Worm (Caenorhabditis elegans) whole organism, L1 larva: ENCODE measurements around the gene F53A2.3.

Experiments used
- C04F5.9 ChIP-seq: sonication (generic microtip); optimal IDR thresholded peaks from 2 replicates; lab custom pipeline; 2016; ENCODE audit warnings: missing genetic modification characterization, missing compliant biosample characterization
- C34B4.2 ChIP-seq: sonication (generic microtip); optimal IDR thresholded peaks from 2 replicates; lab custom pipeline; 2017; ENCODE audit warnings: mild to moderate bottlenecking, missing genetic modification characterization, missing compliant biosample characterization
- F16B12.6 ChIP-seq: fragments of 150-350 bp; optimal IDR thresholded peaks from 2 replicates; lab custom pipeline; 2014; ENCODE audit warnings: missing biosample characterization, missing genetic modification characterization
- alr-1 ChIP-seq: fragments of 200-800 bp; sonication (Bioruptor generic); optimal IDR thresholded peaks from 2 replicates; lab custom pipeline; 2018; ENCODE audit warnings: borderline replicate concordance, mild to moderate bottlenecking, missing genetic modification characterization, missing compliant biosample characterization
- aly-2 ChIP-seq: fragments of 150-350 bp; optimal IDR thresholded peaks from 2 replicates; lab custom pipeline; 2014; ENCODE audit warnings: missing biosample characterization, missing genetic modification characterization
- ama-1 ChIP-seq: fragments of 150-350 bp; optimal IDR thresholded peaks from 2 replicates; lab custom pipeline; 2014
- blmp-1 ChIP-seq: fragments of 150-350 bp; optimal IDR thresholded peaks from 2 replicates; lab custom pipeline; 2014; ENCODE audit warnings: missing biosample characterization, missing genetic modification characterization
- ceh-88 ChIP-seq: fragments of 200-800 bp; sonication (Bioruptor generic); IDR thresholded peaks from 2 replicates; pipeline ENCODE4 v1.3.6; 2022; ENCODE audit warnings: missing genetic modification characterization, missing compliant biosample characterization
- ces-1 ChIP-seq: fragments of 150-350 bp; optimal IDR thresholded peaks from 2 replicates; lab custom pipeline; 2014; ENCODE audit warnings: missing biosample characterization, missing genetic modification reagents, missing genetic modification characterization
- dpl-1 ChIP-seq, 3 experiments: fragments of 150-350 bp in 2 of 3; sonication (generic microtip) in 1 of 3; optimal IDR thresholded peaks; 2 replicates each; lab custom pipeline; 2014 to 2017; ENCODE audit warnings: missing biosample characterization in 3 of 3, missing genetic modification characterization in 3 of 3, missing genetic modification reagents in 3 of 3
- dsc-1 ChIP-seq: sonication (generic microtip); optimal IDR thresholded peaks from 2 replicates; lab custom pipeline; 2016; ENCODE audit warnings: mild to moderate bottlenecking, missing genetic modification characterization, missing compliant biosample characterization
- efl-1 ChIP-seq, 4 experiments: fragments of 150-350 bp; optimal IDR thresholded peaks in 3 of 4; peaks in 1 of 4; 1 replicate in 1 of 4; 2 replicates in 3 of 4; lab custom pipeline; 2014; ENCODE audit warnings: missing biosample characterization in 2 of 4, missing genetic modification characterization in 2 of 4, missing genetic modification reagents in 2 of 4
- egl-27 ChIP-seq, 2 experiments: fragments of 150-350 bp in 1 of 2; sonication (generic microtip); optimal IDR thresholded peaks; 3 replicates each; lab custom pipeline; 2017 to 2018; ENCODE audit warnings: missing biosample characterization in 2 of 2, missing genetic modification characterization in 2 of 2, missing genetic modification reagents in 2 of 2
- ets-5 ChIP-seq: fragments of 200-800 bp; sonication (Bioruptor generic); IDR thresholded peaks from 2 replicates; pipeline ENCODE4 v1.3.6; 2022; ENCODE audit warnings: missing genetic modification characterization, missing compliant biosample characterization
- fkh-4 ChIP-seq: sonication (generic microtip); optimal IDR thresholded peaks from 2 replicates; lab custom pipeline; 2016; ENCODE audit warnings: missing compliant biosample characterization, missing genetic modification characterization, borderline replicate concordance
- fkh-8 ChIP-seq: sonication (generic microtip); optimal IDR thresholded peaks from 2 replicates; lab custom pipeline; 2016; ENCODE audit warnings: mild to moderate bottlenecking, missing genetic modification characterization, missing compliant biosample characterization
- fos-1 ChIP-seq: fragments of 150-350 bp; optimal IDR thresholded peaks from 2 replicates; lab custom pipeline; 2014; ENCODE audit warnings: missing biosample characterization, missing genetic modification characterization
- hlh-17 ChIP-seq: fragments of 200-800 bp; sonication (Bioruptor generic); optimal IDR thresholded peaks from 2 replicates; lab custom pipeline; 2018; ENCODE audit warnings: missing genetic modification characterization, mild to moderate bottlenecking, missing compliant biosample characterization, moderate library complexity, borderline replicate concordance
- hlh-4 ChIP-seq: sonication (generic microtip); optimal IDR thresholded peaks from 2 replicates; lab custom pipeline; 2016; ENCODE audit warnings: mild to moderate bottlenecking, missing genetic modification characterization, missing compliant biosample characterization
- hpl-2 ChIP-seq: fragments of 150-350 bp; optimal IDR thresholded peaks from 2 replicates; lab custom pipeline; 2014; ENCODE audit warnings: missing biosample characterization, missing genetic modification reagents, missing genetic modification characterization
- irx-1 ChIP-seq: sonication (generic microtip); optimal IDR thresholded peaks from 2 replicates; lab custom pipeline; 2016; ENCODE audit warnings: missing genetic modification characterization, missing compliant biosample characterization
- isw-1 ChIP-seq: fragments of 200-800 bp; sonication (Bioruptor generic); IDR thresholded peaks from 2 replicates; pipeline ENCODE4 v1.3.6; 2022; ENCODE audit warnings: missing genetic modification characterization, missing compliant biosample characterization
- lin-14 ChIP-seq: fragments of 200-800 bp; sonication (Bioruptor generic); optimal IDR thresholded peaks from 2 replicates; lab custom pipeline; 2018; ENCODE audit warnings: mild to moderate bottlenecking, missing genetic modification characterization, moderate library complexity, missing compliant biosample characterization
- lin-35 ChIP-seq, 2 experiments: fragments of 150-350 bp; optimal IDR thresholded peaks; 2 replicates each; lab custom pipeline; 2014; ENCODE audit warnings: missing biosample characterization in 2 of 2, missing genetic modification characterization in 2 of 2, missing genetic modification reagents in 2 of 2
- lin-39 ChIP-seq: fragments of 150-350 bp; optimal IDR thresholded peaks from 2 replicates; lab custom pipeline; 2014; ENCODE audit warnings: missing biosample characterization, missing genetic modification reagents, missing genetic modification characterization
- lir-3 ChIP-seq: sonication (generic microtip); optimal IDR thresholded peaks from 2 replicates; lab custom pipeline; 2016; ENCODE audit warnings: mild to moderate bottlenecking, missing genetic modification characterization, moderate library complexity, missing compliant biosample characterization; ENCODE audit not compliant: poor library complexity
- lsy-2 ChIP-seq, 2 experiments: fragments of 150-350 bp; optimal IDR thresholded peaks; 2 replicates each; lab custom pipeline; 2014; ENCODE audit warnings: missing biosample characterization in 2 of 2, missing genetic modification characterization in 2 of 2
- mdl-1 ChIP-seq, 2 experiments: fragments of 150-350 bp; optimal IDR thresholded peaks; 2 replicates each; lab custom pipeline; 2014 to 2017; ENCODE audit warnings: missing biosample characterization in 2 of 2, missing genetic modification characterization in 2 of 2, inconsistent platforms in 1 of 2
- mep-1 ChIP-seq: fragments of 150-350 bp; optimal IDR thresholded peaks from 2 replicates; lab custom pipeline; 2014; ENCODE audit warnings: missing biosample characterization, missing genetic modification characterization
- nhr-11 ChIP-seq: fragments of 150-350 bp; optimal IDR thresholded peaks from 2 replicates; lab custom pipeline; 2014; ENCODE audit warnings: missing biosample characterization, missing genetic modification characterization
- nhr-12 ChIP-seq: sonication (generic microtip); optimal IDR thresholded peaks from 2 replicates; lab custom pipeline; 2017; ENCODE audit warnings: missing biosample characterization, missing genetic modification characterization
- nhr-19 ChIP-seq: fragments of 200-800 bp; sonication (Bioruptor generic); conservative IDR thresholded peaks from 2 replicates; pipeline ENCODE4 v1.3.6; 2022; ENCODE audit warnings: missing genetic modification characterization, missing compliant biosample characterization
- nhr-47 ChIP-seq: sonication (generic microtip); optimal IDR thresholded peaks from 2 replicates; lab custom pipeline; 2016; ENCODE audit warnings: mild to moderate bottlenecking, missing genetic modification characterization, moderate library complexity, missing compliant biosample characterization
- nhr-71 ChIP-seq: sonication (generic microtip); optimal IDR thresholded peaks from 2 replicates; lab custom pipeline; 2016; ENCODE audit warnings: mild to moderate bottlenecking, missing genetic modification characterization, moderate library complexity, missing compliant biosample characterization
- nhr-76 ChIP-seq: sonication (generic microtip); optimal IDR thresholded peaks from 2 replicates; lab custom pipeline; 2017; ENCODE audit warnings: missing biosample characterization, missing genetic modification characterization
- nhr-77 ChIP-seq: fragments of 150-350 bp; optimal IDR thresholded peaks from 2 replicates; lab custom pipeline; 2014; ENCODE audit warnings: missing biosample characterization, missing genetic modification characterization
- nhr-84 ChIP-seq: sonication (generic microtip); optimal IDR thresholded peaks from 2 replicates; lab custom pipeline; 2017; ENCODE audit warnings: missing biosample characterization, missing genetic modification characterization
- nhr-85 ChIP-seq: sonication (generic microtip); peaks from one replicate; lab custom pipeline; 2016; ENCODE audit warnings: missing genetic modification characterization, inconsistent platforms, missing compliant biosample characterization
- nhr-90 ChIP-seq: sonication (generic microtip); optimal IDR thresholded peaks from 2 replicates; lab custom pipeline; 2016; ENCODE audit warnings: mild to moderate bottlenecking, missing genetic modification characterization, missing compliant biosample characterization; ENCODE audit not compliant: poor library complexity
- pag-3 ChIP-seq: sonication (generic microtip); optimal IDR thresholded peaks from 2 replicates; lab custom pipeline; 2017; ENCODE audit warnings: missing genetic modification characterization, mild to moderate bottlenecking, missing compliant biosample characterization, antibody characterized with exemption, borderline replicate concordance; ENCODE audit not compliant: insufficient read depth
- pax-3 ChIP-seq: fragments of 200-800 bp; sonication (Bioruptor generic); optimal IDR thresholded peaks from 2 replicates; lab custom pipeline; 2018; ENCODE audit warnings: mild to moderate bottlenecking, missing genetic modification characterization, moderate library complexity, missing compliant biosample characterization
- skn-1 ChIP-seq: fragments of 150-350 bp; optimal IDR thresholded peaks from 2 replicates; lab custom pipeline; 2014; ENCODE audit warnings: missing biosample characterization, missing genetic modification characterization
- snu-23 ChIP-seq: sonication (generic microtip); optimal IDR thresholded peaks from 2 replicates; lab custom pipeline; 2016; ENCODE audit warnings: missing genetic modification characterization, missing compliant biosample characterization
- sox-4 ChIP-seq: sonication (generic microtip); optimal IDR thresholded peaks from 2 replicates; lab custom pipeline; 2016; ENCODE audit warnings: missing genetic modification characterization, missing compliant biosample characterization
- sptf-1 ChIP-seq: fragments of 150-350 bp; optimal IDR thresholded peaks from 2 replicates; lab custom pipeline; 2014; ENCODE audit warnings: missing biosample characterization, missing genetic modification characterization
- sup-37 ChIP-seq: fragments of 200-800 bp; sonication (Bioruptor generic); optimal IDR thresholded peaks from 2 replicates; lab custom pipeline; 2018; ENCODE audit warnings: mild to moderate bottlenecking, missing genetic modification characterization, missing compliant biosample characterization
- tlp-1 ChIP-seq: fragments of 150-350 bp; optimal IDR thresholded peaks from 2 replicates; lab custom pipeline; 2014; ENCODE audit warnings: missing biosample characterization, missing genetic modification characterization
- unc-62 ChIP-seq: fragments of 150-350 bp; optimal IDR thresholded peaks from 2 replicates; lab custom pipeline; 2014; ENCODE audit warnings: missing biosample characterization, missing genetic modification reagents, missing genetic modification characterization
- vab-15 ChIP-seq: sonication (generic microtip); optimal IDR thresholded peaks from 2 replicates; lab custom pipeline; 2017; ENCODE audit warnings: missing genotype, mild to moderate bottlenecking, missing genetic modification characterization, missing compliant biosample characterization
- xbp-1 ChIP-seq: sonication (generic microtip); optimal IDR thresholded peaks from 2 replicates; lab custom pipeline; 2016; ENCODE audit warnings: missing genetic modification characterization, missing compliant biosample characterization
- zip-4 ChIP-seq: fragments of 200-800 bp; sonication (Bioruptor generic); optimal IDR thresholded peaks from 2 replicates; lab custom pipeline; 2018; ENCODE audit warnings: mild to moderate bottlenecking, missing genetic modification characterization, moderate library complexity, missing compliant biosample characterization
- ztf-11 ChIP-seq, 2 experiments: sonication (generic microtip); optimal IDR thresholded peaks; 2 replicates each; lab custom pipeline; 2016 to 2017; ENCODE audit warnings: missing genetic modification characterization in 2 of 2, missing biosample characterization in 1 of 2, missing compliant biosample characterization in 1 of 2
- ztf-4 ChIP-seq: fragments of 150-350 bp; optimal IDR thresholded peaks from 2 replicates; lab custom pipeline; 2014; ENCODE audit warnings: missing biosample characterization, missing genetic modification characterization

The F53A2.3 gene

ce11 chrIII:13313788-13314187, 25.8 kb downstream of the F53A2.3 start, which contains the start of gene Y43F4B.10 (continued):
- TF ChIP-seq alr-1 (tag; lab: Kevin White, UChicago) (no peak), fkh-8 (tag; lab: Kevin White, UChicago) (no peak), snu-23 (GFP tag; lab: Kevin White, UChicago) (peak; percentile 30), ceh-88 (GFP tag; lab: Robert Waterston, UW) (no peak), ets-5 (GFP tag; lab: Robert Waterston, UW) (no peak), dpl-1 (GFP tag; optimal IDR thresholded peaks at IDR 0.05; lab: Kevin White, UChicago) (peak; percentile 42 to 74 (median 51)), nhr-90 (tag; lab: Kevin White, UChicago) (no peak), nhr-77 (tag; lab: Kevin White, UChicago) (no peak), fkh-4 (tag; lab: Kevin White, UChicago) (no peak), sptf-1 (no peak), mdl-1 (tag; optimal IDR thresholded peaks at IDR 0.05; lab: Kevin White, UChicago) (no peak), lin-35 (GFP tag; optimal IDR thresholded peaks at IDR 0.05; lab: Kevin White, UChicago) (peak; percentile 50 to 69), dsc-1 (tag; lab: Kevin White, UChicago) (no peak), lin-39 (no peak), egl-27 (tag; optimal IDR thresholded peaks at IDR 0.05; lab: Kevin White, UChicago) (no peak), fos-1 (tag; lab: Kevin White, UChicago) (no peak), nhr-84 (tag; lab: Kevin White, UChicago) (no peak), xbp-1 (tag; lab: Kevin White, UChicago) (no peak), isw-1 (no peak), ztf-11 (tag; optimal IDR thresholded peaks at IDR 0.05; lab: Kevin White, UChicago) (no peak), irx-1 (no peak), zip-4 (GFP tag; lab: Kevin White, UChicago) (no peak), nhr-71 (no peak), lir-3 (tag; lab: Kevin White, UChicago) (no peak), unc-62 (GFP tag; lab: Kevin White, UChicago) (no peak), hlh-17 (GFP tag; lab: Kevin White, UChicago) (no peak), nhr-12 (no peak), pax-3 (tag; lab: Kevin White, UChicago) (no peak), ces-1 (GFP tag; lab: Kevin White, UChicago) (no peak), nhr-19 (GFP tag; lab: Robert Waterston, UW) (no peak), mep-1 (tag; lab: Kevin White, UChicago) (peak; percentile 45), blmp-1 (tag; lab: Kevin White, UChicago) (peak; percentile 23), tlp-1 (tag; lab: Kevin White, UChicago) (no peak), nhr-47 (peak; percentile 28), nhr-76 (tag; lab: Kevin White, UChicago) (no peak), lin-14 (GFP tag; lab: Kevin White, UChicago) (no peak), hlh-4 (tag; lab: Kevin White, UChicago) (no peak), ztf-4 (tag; lab: Kevin White, UChicago) (no peak), C34B4.2 (tag; lab: Kevin White, UChicago) (no peak), ama-1 (lab: Kevin White, UChicago) (no peak), hpl-2 (no peak), aly-2 (no peak), F16B12.6 (peak; percentile 26), C04F5.9 (tag; lab: Kevin White, UChicago) (no peak), pag-3 (no peak), vab-15 (no peak), nhr-85 (tag; lab: Kevin White, UChicago) (peak; percentile 1), skn-1 (no peak), sup-37 (GFP tag; lab: Kevin White, UChicago) (no peak), efl-1 (optimal IDR thresholded peaks at IDR 0.05; lab: Kevin White, UChicago) (peak; percentile 51 to 75), efl-1 (GFP tag; optimal IDR thresholded peaks at IDR 0.05 in 1 of 2; lab: Kevin White, UChicago) (peak; percentile 18 to 58), lsy-2 (tag; optimal IDR thresholded peaks at IDR 0.05; lab: Kevin White, UChicago) (peak in 1 of 2 experiments; percentile 64), sox-4 (tag; lab: Kevin White, UChicago) (no peak), nhr-11 (tag; lab: Kevin White, UChicago) (no peak)
